Worm (Caenorhabditis elegans) whole organism, L2 larva: Measurements from ENCODE around the gene srab-10.

Experiments used
- C34F6.9 ChIP-seq: fragments of 150-350 bp; optimal IDR thresholded peaks from 2 replicates; lab custom pipeline; 2014; ENCODE audit warnings: missing biosample characterization, missing genetic modification characterization
- F13H6.1 ChIP-seq: sonication (generic microtip); optimal IDR thresholded peaks from 2 replicates; lab custom pipeline; 2016; ENCODE audit warnings: missing genetic modification characterization, missing compliant biosample characterization
- Y55F3AM.14 ChIP-seq: fragments of 200-800 bp; sonication (Bioruptor generic); optimal IDR thresholded peaks from 2 replicates; lab custom pipeline; 2018; ENCODE audit warnings: mild to moderate bottlenecking, missing genetic modification characterization, missing compliant biosample characterization
- ama-1 ChIP-seq: fragments of 150-350 bp; optimal IDR thresholded peaks from 2 replicates; lab custom pipeline; 2018; ENCODE audit warnings: inconsistent platforms
- blmp-1 ChIP-seq: sonication (generic microtip); optimal IDR thresholded peaks from 2 replicates; lab custom pipeline; 2017; ENCODE audit warnings: missing genetic modification characterization, mild to moderate bottlenecking, missing compliant biosample characterization, antibody characterized with exemption, moderate library complexity; ENCODE audit not compliant: insufficient read depth
- ceh-82 ChIP-seq: fragments of 150-350 bp; optimal IDR thresholded peaks from 2 replicates; lab custom pipeline; 2014; ENCODE audit warnings: missing biosample characterization, missing genetic modification characterization
- crh-2 ChIP-seq: sonication (generic microtip); optimal IDR thresholded peaks from 2 replicates; lab custom pipeline; 2017; ENCODE audit warnings: missing biosample characterization, missing genetic modification characterization
- dmd-4 ChIP-seq: sonication (generic microtip); optimal IDR thresholded peaks from 2 replicates; lab custom pipeline; 2017; ENCODE audit warnings: missing biosample characterization, missing genetic modification characterization
- egl-27 ChIP-seq: sonication (generic microtip); optimal IDR thresholded peaks from 3 replicates; lab custom pipeline; 2017; ENCODE audit warnings: missing biosample characterization, missing genetic modification reagents, missing genetic modification characterization
- elt-1 ChIP-seq: fragments of 150-350 bp; optimal IDR thresholded peaks from 2 replicates; lab custom pipeline; 2014; ENCODE audit warnings: missing biosample characterization, missing genetic modification characterization
- fos-1 ChIP-seq: fragments of 150-350 bp; optimal IDR thresholded peaks from 2 replicates; lab custom pipeline; 2014; ENCODE audit warnings: missing biosample characterization, missing genetic modification characterization
- gmeb-1 ChIP-seq: fragments of 150-350 bp; optimal IDR thresholded peaks from 2 replicates; lab custom pipeline; 2014; ENCODE audit warnings: missing biosample characterization, missing genetic modification characterization
- lin-11 ChIP-seq: fragments of 150-350 bp; sonication (generic microtip); optimal IDR thresholded peaks from 2 replicates; lab custom pipeline; 2014; ENCODE audit warnings: missing biosample characterization, missing genetic modification characterization, inconsistent platforms, mixed read lengths
- lin-13 ChIP-seq: fragments of 150-350 bp; optimal IDR thresholded peaks from 2 replicates; lab custom pipeline; 2014; ENCODE audit warnings: missing biosample characterization, missing genetic modification reagents, missing genetic modification characterization
- lsy-2 ChIP-seq, 2 experiments: fragments of 150-350 bp in 1 of 2; sonication (generic microtip) in 1 of 2; optimal IDR thresholded peaks; 2 replicates each; lab custom pipeline; 2014 to 2017; ENCODE audit warnings: missing biosample characterization in 2 of 2, missing genetic modification characterization in 2 of 2
- mab-5 ChIP-seq: fragments of 150-350 bp; optimal IDR thresholded peaks from 2 replicates; lab custom pipeline; 2014; ENCODE audit warnings: missing biosample characterization, missing genetic modification characterization
- mdl-1 ChIP-seq, 2 experiments: fragments of 150-350 bp in 1 of 2; sonication (generic microtip) in 1 of 2; optimal IDR thresholded peaks; 2 replicates each; lab custom pipeline; 2017; ENCODE audit warnings: missing biosample characterization in 2 of 2, missing genetic modification characterization in 2 of 2
- nhr-10 ChIP-seq: sonication (generic microtip); optimal IDR thresholded peaks from 2 replicates; lab custom pipeline; 2017; ENCODE audit warnings: missing biosample characterization, missing genetic modification characterization
- nhr-12 ChIP-seq: fragments of 150-350 bp; optimal IDR thresholded peaks from 2 replicates; lab custom pipeline; 2014; ENCODE audit warnings: missing biosample characterization, missing genetic modification characterization
- nhr-129 ChIP-seq: fragments of 150-350 bp; optimal IDR thresholded peaks from 2 replicates; lab custom pipeline; 2014; ENCODE audit warnings: missing biosample characterization, missing genetic modification characterization
- nhr-21 ChIP-seq: fragments of 150-350 bp; optimal IDR thresholded peaks from 2 replicates; lab custom pipeline; 2014; ENCODE audit warnings: missing biosample characterization, missing genetic modification characterization
- nhr-237 ChIP-seq: fragments of 150-350 bp; optimal IDR thresholded peaks from 2 replicates; lab custom pipeline; 2014; ENCODE audit warnings: missing biosample characterization, missing genetic modification characterization
- nhr-6 ChIP-seq: fragments of 150-350 bp; optimal IDR thresholded peaks from 2 replicates; lab custom pipeline; 2014; ENCODE audit warnings: missing biosample characterization, missing genetic modification characterization
- nhr-77 ChIP-seq: fragments of 150-350 bp; optimal IDR thresholded peaks from 2 replicates; lab custom pipeline; 2014; ENCODE audit warnings: missing biosample characterization, missing genetic modification characterization
- sem-4 ChIP-seq: fragments of 150-350 bp; optimal IDR thresholded peaks from 2 replicates; lab custom pipeline; 2014; ENCODE audit warnings: missing biosample characterization, missing genetic modification reagents, missing genetic modification characterization
- skn-1 ChIP-seq: sonication (generic microtip); optimal IDR thresholded peaks from 2 replicates; lab custom pipeline; 2017; ENCODE audit warnings: missing biosample characterization, missing genetic modification characterization
- sma-3 ChIP-seq: sonication (generic microtip); optimal IDR thresholded peaks from 2 replicates; lab custom pipeline; 2016; ENCODE audit warnings: missing genetic modification reagents, missing genetic modification characterization, missing compliant biosample characterization
- sma-9 ChIP-seq, 2 experiments: fragments of 150-350 bp in 1 of 2; sonication (generic microtip) in 1 of 2; optimal IDR thresholded peaks; 2 replicates each; lab custom pipeline; 2014 to 2016; ENCODE audit warnings: missing genetic modification characterization in 2 of 2, mild to moderate bottlenecking in 1 of 2, missing biosample characterization in 1 of 2, missing compliant biosample characterization in 1 of 2, missing genetic modification reagents in 1 of 2, moderate library complexity in 1 of 2
- unc-55 ChIP-seq: fragments of 150-350 bp; sonication (generic microtip); optimal IDR thresholded peaks from 3 replicates; lab custom pipeline; 2014; ENCODE audit warnings: missing biosample characterization, missing genetic modification reagents, missing genetic modification characterization
- zag-1 ChIP-seq: fragments of 150-350 bp; optimal IDR thresholded peaks from 2 replicates; lab custom pipeline; 2014; ENCODE audit warnings: missing biosample characterization, missing genetic modification characterization
- ztf-1 ChIP-seq: fragments of 200-800 bp; sonication (Bioruptor generic); conservative IDR thresholded peaks from 2 replicates; pipeline ENCODE4 v1.3.6; 2022; ENCODE audit warnings: missing genetic modification characterization, missing compliant biosample characterization
- ztf-11 ChIP-seq: sonication (generic microtip); optimal IDR thresholded peaks from 2 replicates; lab custom pipeline; 2017; ENCODE audit warnings: missing biosample characterization, missing genetic modification characterization
- ztf-4 ChIP-seq: fragments of 150-350 bp; optimal IDR thresholded peaks from 2 replicates; lab custom pipeline; 2014; ENCODE audit warnings: missing biosample characterization, missing genetic modification characterization

The srab-10 gene

ce11 chrV:3155072-3155471 is 10.7 kb upstream of the srab-10 start, which contains the start of gene srab-7:
TSS of gene srab-7 (minus strand) at chrV:3155172.
- TF ChIP-seq ztf-4 (no peak), elt-1 (no peak), Y55F3AM.14 (GFP tag; lab: Kevin White, UChicago) (no peak), dmd-4 (tag; lab: Kevin White, UChicago) (no peak), ztf-1 (GFP tag; lab: Robert Waterston, UW) (no peak), skn-1 (tag; lab: Kevin White, UChicago) (no peak)

ce11 chrV:3151862-3152261 is 7.5 kb upstream of the srab-10 start, which contains the start of gene srab-6:
TSS of gene srab-6 (minus strand) at chrV:3151962.
- TF ChIP-seq sma-3 (GFP tag; lab: Kevin White, UChicago): no peak
- TF ChIP-seq nhr-12: no peak
- TF ChIP-seq egl-27 (tag; lab: Kevin White, UChicago): no peak
- no peak for TF ChIP-seq lsy-2 (tag; optimal IDR thresholded peaks at IDR 0.05; lab: Kevin White, UChicago)
- no peak for TF ChIP-seq blmp-1 (tag; lab: Kevin White, UChicago)
- TF ChIP-seq nhr-21 (tag; lab: Kevin White, UChicago): no peak

- no peak for TF ChIP-seq dmd-4 (tag; lab: Kevin White, UChicago)
- TF ChIP-seq lin-11: no peak
- TF ChIP-seq sma-9 (GFP tag; optimal IDR thresholded peaks at IDR 0.05; lab: Kevin White, UChicago): no peak
- no peak for TF ChIP-seq sma-9 (tag; optimal IDR thresholded peaks at IDR 0.05; lab: Kevin White, UChicago)
- TF ChIP-seq ama-1 (lab: Kevin White, UChicago): no peak
- no peak for TF ChIP-seq nhr-6 (tag; lab: Kevin White, UChicago)
- no peak for TF ChIP-seq C34F6.9 (tag; lab: Kevin White, UChicago)
- no peak for TF ChIP-seq nhr-21 (tag; lab: Kevin White, UChicago)
- TF ChIP-seq gmeb-1 (tag; lab: Kevin White, UChicago): no peak
- TF ChIP-seq nhr-10 (tag; lab: Kevin White, UChicago): no peak
- TF ChIP-seq F13H6.1 (tag; lab: Kevin White, UChicago): no peak
These were observed 5.6 kb upstream of the srab-10 start for ce11 chrV:3149910-3150428.

- TF ChIP-seq zag-1 (no peak), mdl-1 (tag; optimal IDR thresholded peaks at IDR 0.05; lab: Kevin White, UChicago) (no peak), nhr-237 (tag; lab: Kevin White, UChicago) (no peak), sma-9 (GFP tag; optimal IDR thresholded peaks at IDR 0.05; lab: Kevin White, UChicago) (no peak), sma-9 (tag; optimal IDR thresholded peaks at IDR 0.05; lab: Kevin White, UChicago) (no peak), nhr-129 (no peak), ceh-82 (tag; lab: Kevin White, UChicago) (no peak), ama-1 (lab: Kevin White, UChicago) (no peak), ztf-11 (tag; lab: Kevin White, UChicago) (no peak), elt-1 (no peak), blmp-1 (tag; lab: Kevin White, UChicago) (no peak), C34F6.9 (tag; lab: Kevin White, UChicago) (no peak), lin-13 (GFP tag; lab: Kevin White, UChicago) (no peak), sem-4 (no peak), mab-5 (tag; lab: Kevin White, UChicago) (no peak)
These were observed 2.5 kb upstream of the srab-10 start, which contains the start of gene srab-11 for ce11 chrV:3146932-3147331. TSS of gene srab-11 (minus strand) at chrV:3147032.

ce11 chrV:3145241-3145640 is 847 bp upstream of the srab-10 start:
- no peak for TF ChIP-seq lin-11
- TF ChIP-seq, all 48 proteins: peak for 0

ce11 chrV:3141190-3141589 is 3.2 kb downstream of the srab-10 start, which contains the start of gene srab-9:
TSS of gene srab-9 (minus strand) at chrV:3141290.
- TF ChIP-seq zag-1: no peak
- no peak for TF ChIP-seq nhr-21 (tag; lab: Kevin White, UChicago)
- no peak for TF ChIP-seq fos-1
- no peak for TF ChIP-seq nhr-12
- no peak for TF ChIP-seq sma-3 (GFP tag; lab: Kevin White, UChicago)
- no peak for TF ChIP-seq nhr-77 (tag; lab: Kevin White, UChicago)
- TF ChIP-seq Y55F3AM.14 (GFP tag; lab: Kevin White, UChicago): no peak
- TF ChIP-seq nhr-237 (tag; lab: Kevin White, UChicago): no peak
- no peak for TF ChIP-seq F13H6.1 (tag; lab: Kevin White, UChicago)
- no peak for TF ChIP-seq blmp-1 (tag; lab: Kevin White, UChicago)
- no peak for TF ChIP-seq crh-2 (tag; lab: Kevin White, UChicago)
- TF ChIP-seq unc-55 (GFP tag; lab: Kevin White, UChicago): no peak
